Fruit fly (Drosophila melanogaster) whole organism: ENCODE results near the gene CG7011.

Experiments
- CG8478 ChIP-seq: fragments of >200 bp; optimal IDR thresholded peaks from 2 replicates; lab custom pipeline; 2018; ENCODE audit warnings: inconsistent platforms
- Dll ChIP-seq: fragments of >200 bp; optimal IDR thresholded peaks from 2 replicates; lab custom pipeline; 2017
- EcR ChIP-seq, 2 experiments: fragments of >200 bp; optimal IDR thresholded peaks; 2 replicates each; lab custom pipeline; 2017; ENCODE audit warnings: missing biosample characterization in 2 of 2, missing genetic modification characterization in 2 of 2, missing genetic modification reagents in 2 of 2
- pan ChIP-seq: fragments of >200 bp; optimal IDR thresholded peaks from 2 replicates; lab custom pipeline; 2017
- psq ChIP-seq: fragments of >200 bp; optimal IDR thresholded peaks from 2 replicates; lab custom pipeline; 2017
- usp ChIP-seq: fragments of >200 bp; optimal IDR thresholded peaks from 2 replicates; lab custom pipeline; 2017; ENCODE audit warnings: missing biosample characterization, missing genetic modification characterization, mixed read lengths

DNA sequence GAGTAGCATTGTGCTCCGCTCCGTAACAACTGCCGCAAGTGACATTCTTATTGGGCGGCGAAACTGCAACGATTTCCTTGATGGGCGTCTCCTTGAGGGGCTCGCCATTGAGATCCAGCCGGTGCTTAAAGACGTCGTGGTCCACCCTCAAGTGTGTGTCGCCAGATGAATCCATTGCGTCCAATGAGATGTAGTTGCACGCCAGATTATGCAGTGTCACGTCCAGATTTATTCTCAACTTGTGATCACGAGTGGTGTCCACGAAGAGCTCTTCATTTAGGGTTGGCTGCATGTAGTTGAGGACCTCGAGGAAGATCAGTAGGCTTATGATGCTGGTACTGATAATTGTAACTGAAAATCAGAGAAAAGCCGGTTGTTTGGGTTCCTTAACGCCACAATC is 440 bp downstream of the CG7011 start:
- TF ChIP-seq CG8478 (lab: Kevin White, UChicago), result no peak
- no peak for TF ChIP-seq pan (lab: Kevin White, UChicago)
- no peak for TF ChIP-seq psq
- TF ChIP-seq usp, result no peak
- no peak for TF ChIP-seq EcR (GFP tag; optimal IDR thresholded peaks at IDR 0.05; lab: Kevin White, UChicago)
- TF ChIP-seq Dll, result no peak
